Fruit fly (Drosophila melanogaster) whole organism, pupa: ENCODE data around the gene ihog.

ENCODE experiments used
- CG10348 ChIP-seq: fragments of 200-800 bp; sonication (Bioruptor generic); IDR thresholded peaks from 2 replicates; pipeline ENCODE4 v1.3.6; 2022; ENCODE audit warnings: missing biosample characterization, missing genetic modification characterization
- CG13204 ChIP-seq: fragments of 200-800 bp; sonication (Bioruptor generic); optimal IDR thresholded peaks from 2 replicates; lab custom pipeline; 2018; ENCODE audit warnings: missing biosample characterization, mild to moderate bottlenecking, missing genetic modification characterization, moderate library complexity
- CG14655 ChIP-seq: fragments of 200-800 bp; sonication (Bioruptor generic); optimal IDR thresholded peaks from 3 replicates; lab custom pipeline; 2017; ENCODE audit warnings: mild to moderate bottlenecking, missing biosample characterization, missing genetic modification reagents, missing genetic modification characterization
- CG17806 ChIP-seq: fragments of 200-800 bp; sonication (Bioruptor generic); optimal IDR thresholded peaks from 2 replicates; lab custom pipeline; 2018; ENCODE audit warnings: missing biosample characterization, mild to moderate bottlenecking, missing genetic modification characterization, moderate library complexity
- CG32121 ChIP-seq: fragments of 200-800 bp; sonication (Bioruptor generic); IDR thresholded peaks from 2 replicates; pipeline ENCODE4 v1.3.6; 2022; ENCODE audit warnings: missing biosample characterization, missing genetic modification characterization
- CG8159 ChIP-seq: fragments of 200-800 bp; sonication (Bioruptor generic); optimal IDR thresholded peaks from 3 replicates; lab custom pipeline; 2018; ENCODE audit warnings: missing biosample characterization, mild to moderate bottlenecking, missing genetic modification characterization, moderate library complexity
- CG8301 ChIP-seq: fragments of 200-800 bp; sonication (Bioruptor generic); optimal IDR thresholded peaks from 2 replicates; lab custom pipeline; 2018; ENCODE audit warnings: missing biosample characterization, mild to moderate bottlenecking, missing genetic modification characterization
- CG9948 ChIP-seq: fragments of 200-800 bp; sonication (Bioruptor generic); optimal IDR thresholded peaks from 2 replicates; lab custom pipeline; 2018; ENCODE audit warnings: missing biosample characterization, mild to moderate bottlenecking, missing genetic modification characterization, moderate library complexity
- D1 ChIP-seq: fragments of 200-800 bp; sonication (Bioruptor generic); optimal IDR thresholded peaks from 2 replicates; lab custom pipeline; 2018; ENCODE audit warnings: missing biosample characterization, mild to moderate bottlenecking, missing genetic modification characterization, moderate library complexity
- EcR ChIP-seq: fragments of 200-800 bp; sonication (Bioruptor generic); optimal IDR thresholded peaks from 3 replicates; lab custom pipeline; 2019; ENCODE audit warnings: missing biosample characterization, missing genetic modification characterization, mild to moderate bottlenecking, moderate library complexity, missing genetic modification reagents
- Snoo ChIP-seq: fragments of 200-800 bp; sonication (Bioruptor generic); optimal IDR thresholded peaks from 3 replicates; lab custom pipeline; 2017; ENCODE audit warnings: missing biosample characterization, mild to moderate bottlenecking, missing genetic modification characterization, inconsistent platforms
- fd96Ca ChIP-seq: fragments of 200-800 bp; sonication (Bioruptor generic); IDR thresholded peaks from 3 replicates; pipeline ENCODE4 v1.3.6; 2022; ENCODE audit warnings: missing biosample characterization, missing genetic modification characterization
- gl ChIP-seq: fragments of 200-800 bp; sonication (Bioruptor generic); optimal IDR thresholded peaks from 2 replicates; lab custom pipeline; 2018; ENCODE audit warnings: missing biosample characterization, mild to moderate bottlenecking, missing genetic modification characterization
- rn ChIP-seq: fragments of 200-800 bp; sonication (Bioruptor generic); IDR thresholded peaks from 2 replicates; pipeline ENCODE4 v1.3.6; 2022; ENCODE audit warnings: missing biosample characterization, missing genetic modification characterization

dm6 chr2L:6913964-6914363 is 34.6 kb downstream of the ihog start, which contains the start of gene Wee1:
- no peak for TF ChIP-seq CG17806
- no peak for TF ChIP-seq CG32121
- no peak for TF ChIP-seq D1 (tag; lab: Kevin White, UChicago)
- TF ChIP-seq CG9948 (tag; lab: Kevin White, UChicago) = no peak
- no peak for TF ChIP-seq gl (tag; lab: Kevin White, UChicago)
- no peak for TF ChIP-seq CG8159 (tag; lab: Kevin White, UChicago)
- TF ChIP-seq fd96Ca (GFP tag; lab: Robert Waterston, UW) = no peak
- TF ChIP-seq CG14655 = no peak
- TF ChIP-seq CG10348 (GFP tag; lab: Robert Waterston, UW) = no peak
- TF ChIP-seq CG8301 = no peak
- TF ChIP-seq Snoo (tag; lab: Kevin White, UChicago) = no peak
- TF ChIP-seq EcR (GFP tag; lab: Kevin White, UChicago) = no peak
- TF ChIP-seq CG13204 (GFP tag; lab: Kevin White, UChicago) = no peak
- no peak for TF ChIP-seq rn
